Worm (Caenorhabditis elegans): ENCODE measurements around the gene pst-1.

The pst-1 gene

ce11 chrV:5982722-5983121 lies 39.5 kb downstream of the pst-1 start:
- TF ChIP-seq cog-1 (tag; optimal IDR thresholded peaks at IDR 0.05) (no peak), ztf-23 (GFP tag; IDR thresholded peaks at IDR 0.05) (no peak), ztf-29 (GFP tag; IDR thresholded peaks at IDR 0.05) (no peak), ref-1 (GFP tag; conservative IDR thresholded peaks at IDR 0.05) (no peak), flt-1 (GFP tag; IDR thresholded peaks at IDR 0.05) (no peak), T22C8.4 (GFP tag; IDR thresholded peaks at IDR 0.05) (no peak), tab-1 (GFP tag; IDR thresholded peaks at IDR 0.05) (no peak), med-1 (GFP tag; optimal IDR thresholded peaks at IDR 0.05; ENCODE audit: insufficient read depth) (no peak), klf-2 (GFP tag; conservative IDR thresholded peaks at IDR 0.05) (no peak)

ce11 chrV:5983380-5983779 lies 40.1 kb downstream of the pst-1 start, which contains the start of gene dhs-16:
Gene dhs-16, plus strand, starts transcription at chrV:5983745.
- TF ChIP-seq ref-1 (GFP tag; conservative IDR thresholded peaks at IDR 0.05) (no peak), tab-1 (GFP tag; IDR thresholded peaks at IDR 0.05) (no peak), ztf-23 (GFP tag; IDR thresholded peaks at IDR 0.05) (no peak), med-1 (GFP tag; optimal IDR thresholded peaks at IDR 0.05; ENCODE audit: insufficient read depth) (no peak), flt-1 (GFP tag; IDR thresholded peaks at IDR 0.05) (no peak), ztf-29 (GFP tag; IDR thresholded peaks at IDR 0.05) (no peak), T22C8.4 (GFP tag; IDR thresholded peaks at IDR 0.05) (no peak), klf-2 (GFP tag; conservative IDR thresholded peaks at IDR 0.05) (no peak), cog-1 (tag; optimal IDR thresholded peaks at IDR 0.05) (no peak)

ce11 chrV:5984244-5984643 lies 41.0 kb downstream of the pst-1 start:
- TF ChIP-seq ref-1 (GFP tag; conservative IDR thresholded peaks at IDR 0.05), result no peak
- TF ChIP-seq med-1 (GFP tag; optimal IDR thresholded peaks at IDR 0.05; ENCODE audit: insufficient read depth), result no peak
- no peak for TF ChIP-seq cog-1 (tag; optimal IDR thresholded peaks at IDR 0.05)
- TF ChIP-seq flt-1 (GFP tag; IDR thresholded peaks at IDR 0.05), result no peak
- no peak for TF ChIP-seq T22C8.4 (GFP tag; IDR thresholded peaks at IDR 0.05)
- no peak for TF ChIP-seq tab-1 (GFP tag; IDR thresholded peaks at IDR 0.05)
- no peak for TF ChIP-seq klf-2 (GFP tag; conservative IDR thresholded peaks at IDR 0.05)
- no peak for TF ChIP-seq ztf-23 (GFP tag; IDR thresholded peaks at IDR 0.05)

- TF ChIP-seq ztf-29 (GFP tag; IDR thresholded peaks at IDR 0.05), result no peak
- no peak for TF ChIP-seq flt-1 (GFP tag; IDR thresholded peaks at IDR 0.05)
- TF ChIP-seq T22C8.4 (GFP tag; IDR thresholded peaks at IDR 0.05), result no peak
- TF ChIP-seq ref-1 (GFP tag; conservative IDR thresholded peaks at IDR 0.05), result no peak
- TF ChIP-seq med-1 (GFP tag; optimal IDR thresholded peaks at IDR 0.05; ENCODE audit: insufficient read depth), result no peak
- no peak for TF ChIP-seq cog-1 (tag; optimal IDR thresholded peaks at IDR 0.05)
- no peak for TF ChIP-seq tab-1 (GFP tag; IDR thresholded peaks at IDR 0.05)
- no peak for TF ChIP-seq klf-2 (GFP tag; conservative IDR thresholded peaks at IDR 0.05)
- no peak for TF ChIP-seq ztf-23 (GFP tag; IDR thresholded peaks at IDR 0.05)
Measured at ce11 chrV:5986755-5987154, 43.5 kb downstream of the pst-1 start, which contains the start of gene C10F3.7. Gene C10F3.7, minus strand, starts transcription at chrV:5986855.

- no peak for TF ChIP-seq T22C8.4 (GFP tag; IDR thresholded peaks at IDR 0.05)
- TF ChIP-seq flt-1 (GFP tag; IDR thresholded peaks at IDR 0.05), result no peak
- TF ChIP-seq ztf-29 (GFP tag; IDR thresholded peaks at IDR 0.05), result no peak
- no peak for TF ChIP-seq ztf-23 (GFP tag; IDR thresholded peaks at IDR 0.05)
- TF ChIP-seq med-1 (GFP tag; optimal IDR thresholded peaks at IDR 0.05; ENCODE audit: insufficient read depth), result no peak
- TF ChIP-seq ref-1 (GFP tag; conservative IDR thresholded peaks at IDR 0.05), result no peak
- no peak for TF ChIP-seq tab-1 (GFP tag; IDR thresholded peaks at IDR 0.05)
Measured at ce11 chrV:5990383-5990782, 47.1 kb downstream of the pst-1 start, which contains the start of gene fut-8. Gene fut-8, minus strand, starts transcription at chrV:5990483.

- TF ChIP-seq ztf-29 (GFP tag; IDR thresholded peaks at IDR 0.05), result no peak
- peak; percentile 60 for TF ChIP-seq cog-1 (tag; optimal IDR thresholded peaks at IDR 0.05)
Measured at ce11 chrV:5991490-5992069, 48.3 kb downstream of the pst-1 start.

- TF ChIP-seq ref-1 (GFP tag; conservative IDR thresholded peaks at IDR 0.05) (no peak), ztf-23 (GFP tag; IDR thresholded peaks at IDR 0.05) (no peak), ztf-29 (GFP tag; IDR thresholded peaks at IDR 0.05) (no peak), tab-1 (GFP tag; IDR thresholded peaks at IDR 0.05) (no peak), klf-2 (GFP tag; conservative IDR thresholded peaks at IDR 0.05) (no peak), cog-1 (tag; optimal IDR thresholded peaks at IDR 0.05) (no peak), flt-1 (GFP tag; IDR thresholded peaks at IDR 0.05) (no peak), T22C8.4 (GFP tag; IDR thresholded peaks at IDR 0.05) (no peak), med-1 (GFP tag; optimal IDR thresholded peaks at IDR 0.05; ENCODE audit: insufficient read depth) (no peak)
Measured at ce11 chrV:5995598-5995997, 52.3 kb downstream of the pst-1 start.

- no peak for TF ChIP-seq ztf-29 (GFP tag; IDR thresholded peaks at IDR 0.05)
- no peak for TF ChIP-seq cog-1 (tag; optimal IDR thresholded peaks at IDR 0.05)
- TF ChIP-seq flt-1 (GFP tag; IDR thresholded peaks at IDR 0.05), result no peak
- no peak for TF ChIP-seq ztf-23 (GFP tag; IDR thresholded peaks at IDR 0.05)
- no peak for TF ChIP-seq klf-2 (GFP tag; conservative IDR thresholded peaks at IDR 0.05)
- no peak for TF ChIP-seq ref-1 (GFP tag; conservative IDR thresholded peaks at IDR 0.05)
- TF ChIP-seq T22C8.4 (GFP tag; IDR thresholded peaks at IDR 0.05), result no peak
- no peak for TF ChIP-seq tab-1 (GFP tag; IDR thresholded peaks at IDR 0.05)
- TF ChIP-seq med-1 (GFP tag; optimal IDR thresholded peaks at IDR 0.05; ENCODE audit: insufficient read depth), result no peak
Measured at ce11 chrV:5996114-5996513, 52.8 kb downstream of the pst-1 start, which contains the start of gene cpg-4. Gene cpg-4, plus strand, starts transcription at chrV:5996416.

ce11 chrV:6000368-6000802 lies 57.1 kb downstream of the pst-1 start:
- TF ChIP-seq cog-1 (tag; optimal IDR thresholded peaks at IDR 0.05), result peak; percentile 88
- no peak for TF ChIP-seq tab-1 (GFP tag; IDR thresholded peaks at IDR 0.05)

All from whole organism, midembryonic.